Worm (Caenorhabditis elegans): ENCODE measurements around the gene hid-1.

Gene hid-1

DNA sequence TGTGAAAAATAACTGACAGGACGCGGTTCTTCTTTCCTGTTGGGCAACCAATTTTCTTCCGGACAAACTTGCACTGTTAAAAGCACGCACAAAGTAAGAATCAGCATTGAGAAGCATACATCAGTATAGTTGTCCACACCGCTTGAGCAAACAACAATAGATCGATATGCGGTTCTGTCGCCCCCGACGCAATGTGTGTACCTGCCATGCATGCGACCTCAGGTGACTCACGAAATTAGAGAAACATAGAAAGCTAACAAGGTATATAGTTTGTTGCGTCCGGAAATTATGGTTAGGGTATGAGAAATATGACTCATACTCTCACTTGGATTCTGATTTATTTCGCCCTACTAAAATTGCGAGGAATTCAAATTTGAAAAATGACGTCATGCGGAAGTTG, 6.2 kb upstream of the hid-1 start, which contains the start of gene K02E10.6 (continued):
- no peak for TF ChIP-seq pha-4 (GFP tag; IDR thresholded peaks at IDR 0.05)
- TF ChIP-seq pha-4 (tag; optimal IDR thresholded peaks at IDR 0.05) = peak; percentile 53
- TF ChIP-seq lin-1 (GFP tag; IDR thresholded peaks at IDR 0.05) = no peak
- TF ChIP-seq fos-1 (tag; optimal IDR thresholded peaks at IDR 0.05) = no peak
- no peak for TF ChIP-seq snpc-1.2 (GFP tag; IDR thresholded peaks at IDR 0.05)
- TF ChIP-seq nhr-102 (tag; optimal IDR thresholded peaks at IDR 0.05) = no peak
- TF ChIP-seq cey-2 (tag; optimal IDR thresholded peaks at IDR 0.05; ENCODE audit: borderline replicate concordance, insufficient read depth) = no peak
- TF ChIP-seq F37D6.2 (tag; optimal IDR thresholded peaks at IDR 0.05) = no peak
- TF ChIP-seq nhr-6 (tag; optimal IDR thresholded peaks at IDR 0.05) = peak; percentile 64
- TF ChIP-seq hlh-11 (tag; optimal IDR thresholded peaks at IDR 0.05) = peak; percentile 39
- no peak for TF ChIP-seq hif-1 (tag; optimal IDR thresholded peaks at IDR 0.05)
- TF ChIP-seq pqm-1 (tag; optimal IDR thresholded peaks at IDR 0.05) = peak; percentile 5
- TF ChIP-seq nhr-111 (GFP tag; optimal IDR thresholded peaks at IDR 0.05) = no peak
- TF ChIP-seq aha-1 (tag) = peak; percentile 75
- no peak for TF ChIP-seq mxl-2 (GFP tag; conservative IDR thresholded peaks at IDR 0.05)
- TF ChIP-seq nhr-10 (tag; optimal IDR thresholded peaks at IDR 0.05) = no peak
- TF ChIP-seq daf-16 (GFP tag; optimal IDR thresholded peaks at IDR 0.05) = no peak
- peak; percentile 66 for TF ChIP-seq daf-16 (tag; optimal IDR thresholded peaks at IDR 0.05)
- no peak for TF ChIP-seq mxl-3 (GFP tag; optimal IDR thresholded peaks at IDR 0.05)
- no peak for TF ChIP-seq unc-39 (tag; optimal IDR thresholded peaks at IDR 0.05)
- TF ChIP-seq madf-5 (GFP tag; IDR thresholded peaks at IDR 0.05) = no peak
- no peak for TF ChIP-seq nhr-28 (tag; optimal IDR thresholded peaks at IDR 0.05)
- no peak for TF ChIP-seq lin-29 (GFP tag; IDR thresholded peaks at IDR 0.05)
- TF ChIP-seq zip-2 (tag; optimal IDR thresholded peaks at IDR 0.05) = no peak
- no peak for TF ChIP-seq zfp-2 (tag; optimal IDR thresholded peaks at IDR 0.05)
- TF ChIP-seq dpl-1 (GFP tag; optimal IDR thresholded peaks at IDR 0.05) = no peak
- TF ChIP-seq daf-12 (tag; optimal IDR thresholded peaks at IDR 0.05) = no peak
- TF ChIP-seq F10B5.3 (tag; optimal IDR thresholded peaks at IDR 0.05) = no peak
- TF ChIP-seq fkh-10 (GFP tag; optimal IDR thresholded peaks at IDR 0.05) = no peak
- no peak for TF ChIP-seq lin-15B (tag; optimal IDR thresholded peaks at IDR 0.05)
- TF ChIP-seq saeg-2 (GFP tag; IDR thresholded peaks at IDR 0.05) = no peak
- TF ChIP-seq rbr-2 (tag; optimal IDR thresholded peaks at IDR 0.05) = no peak
- TF ChIP-seq nhr-77 (tag; optimal IDR thresholded peaks at IDR 0.05) = no peak
- TF ChIP-seq tra-1 (GFP tag; IDR thresholded peaks at IDR 0.05) = no peak
- TF ChIP-seq ceh-32 (tag; optimal IDR thresholded peaks at IDR 0.05; ENCODE audit: poor library complexity) = no peak
- no peak for TF ChIP-seq tag-97 (GFP tag; IDR thresholded peaks at IDR 0.05)
- peak; percentile 29 for TF ChIP-seq dve-1 (tag; optimal IDR thresholded peaks at IDR 0.05; ENCODE audit: insufficient read depth)
- TF ChIP-seq egl-43 (GFP tag; IDR thresholded peaks at IDR 0.05) = no peak

DNA sequence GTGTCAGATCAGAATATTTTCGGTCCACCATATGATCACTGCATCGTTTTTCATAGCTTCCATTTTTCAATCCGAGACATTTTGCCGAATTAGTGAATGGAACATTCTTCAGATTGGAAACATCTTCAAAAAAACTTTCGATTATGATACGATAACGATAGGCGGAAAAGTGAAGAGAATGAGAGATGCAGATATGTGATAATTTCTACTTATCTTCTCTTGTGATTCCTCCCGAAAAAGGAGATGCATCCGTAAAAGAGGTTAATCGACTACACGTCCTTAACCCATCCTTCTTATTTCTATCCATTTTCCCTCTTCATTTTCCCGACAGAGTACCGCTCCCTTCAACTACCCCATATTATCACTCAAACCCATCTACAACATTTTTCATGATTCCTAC, 5.8 kb upstream of the hid-1 start, which contains the start of gene K02E10.4:
TSS of gene K02E10.4 (plus strand) at position 186 of the 400 bp plus-strand sequence.
- no peak for TF ChIP-seq vab-7 (GFP tag; IDR thresholded peaks at IDR 0.05)
- TF ChIP-seq snpc-1.2 (GFP tag; IDR thresholded peaks at IDR 0.05) = no peak
- TF ChIP-seq egl-43 (GFP tag; IDR thresholded peaks at IDR 0.05) = no peak
- no peak for TF ChIP-seq mxl-2 (GFP tag; conservative IDR thresholded peaks at IDR 0.05)
- no peak for TF ChIP-seq zip-2 (tag; optimal IDR thresholded peaks at IDR 0.05)
- TF ChIP-seq lir-3 (tag; optimal IDR thresholded peaks at IDR 0.05) = no peak
- no peak for TF ChIP-seq spr-3 (GFP tag; optimal IDR thresholded peaks at IDR 0.05)
- TF ChIP-seq hlh-11 (tag; optimal IDR thresholded peaks at IDR 0.05) = no peak
- TF ChIP-seq hif-1 (tag; optimal IDR thresholded peaks at IDR 0.05) = no peak
- TF ChIP-seq dve-1 (tag; optimal IDR thresholded peaks at IDR 0.05; ENCODE audit: insufficient read depth) = no peak
- TF ChIP-seq Y5F2A.4 (GFP tag; optimal IDR thresholded peaks at IDR 0.05) = no peak
- TF ChIP-seq unc-130 (GFP tag; optimal IDR thresholded peaks at IDR 0.05) = no peak
- no peak for TF ChIP-seq unc-39 (tag; optimal IDR thresholded peaks at IDR 0.05)
- TF ChIP-seq ztf-7 (tag; optimal IDR thresholded peaks at IDR 0.05) = no peak
- no peak for TF ChIP-seq nhr-237 (tag; optimal IDR thresholded peaks at IDR 0.05)
- TF ChIP-seq lim-7 (GFP tag; IDR thresholded peaks at IDR 0.05) = no peak
- no peak for TF ChIP-seq unc-62 (GFP tag; optimal IDR thresholded peaks at IDR 0.05 in 1 of 2)
- TF ChIP-seq unc-62 (tag; optimal IDR thresholded peaks at IDR 0.05) = no peak
- TF ChIP-seq ctbp-1 (GFP tag; IDR thresholded peaks at IDR 0.05) = no peak
- TF ChIP-seq nhr-6 (tag; optimal IDR thresholded peaks at IDR 0.05) = no peak
- TF ChIP-seq nhr-10 (tag; optimal IDR thresholded peaks at IDR 0.05) = no peak
